Fruit fly (Drosophila melanogaster) Kc167 (cell line): ENCODE results near the gene CG33271.

Source experiments
- Myc ChIP-seq: fragments of >200 bp; optimal IDR thresholded peaks from 2 replicates; lab custom pipeline; 2017; ENCODE audit warnings: missing external identifiers
- Sin3A ChIP-seq: fragments of >200 bp; optimal IDR thresholded peaks from 2 replicates; lab custom pipeline; 2018; ENCODE audit warnings: missing external identifiers
- h ChIP-seq: fragments of >200 bp; optimal IDR thresholded peaks from 3 replicates; lab custom pipeline; 2018; ENCODE audit warnings: missing external identifiers
- insv ChIP-seq: fragments of >200 bp; optimal IDR thresholded peaks from 3 replicates; lab custom pipeline; 2018; ENCODE audit warnings: missing external identifiers
- psq ChIP-seq: fragments of >200 bp; optimal IDR thresholded peaks from 2 replicates; lab custom pipeline; 2017; ENCODE audit warnings: missing external identifiers
- ttk ChIP-seq: sonication (Bioruptor generic); optimal IDR thresholded peaks from 2 replicates; lab custom pipeline; 2017; ENCODE audit warnings: missing external identifiers

Gene CG33271

DNA sequence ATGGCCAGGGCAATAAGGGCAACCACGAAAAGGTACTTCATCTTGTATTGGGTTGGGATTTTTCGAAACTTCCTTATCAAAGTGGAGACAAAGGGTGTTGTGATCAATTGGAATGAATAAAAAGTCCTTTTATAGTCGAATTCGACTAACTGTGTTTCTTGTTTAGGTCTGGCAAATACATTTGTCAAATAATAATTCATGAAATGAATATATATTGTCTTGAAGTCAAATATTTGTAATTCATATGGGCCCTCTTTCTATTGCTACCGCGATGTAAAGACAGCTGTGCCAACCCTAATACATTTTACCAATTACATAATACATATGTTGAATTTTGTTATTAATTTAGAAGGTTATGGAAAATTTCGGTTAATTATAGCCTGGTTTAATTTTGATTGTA lies at the start of gene CG33271:
Gene CG33271 (minus strand): TSS at position 101 of the 400 bp plus-strand sequence.
- no peak for TF ChIP-seq h
- no peak for TF ChIP-seq ttk (lab: Kevin White, UChicago)
- no peak for TF ChIP-seq Sin3A (lab: Kevin White, UChicago)
- TF ChIP-seq psq, result no peak
- TF ChIP-seq Myc (lab: Kevin White, UChicago), result no peak
- no peak for TF ChIP-seq insv (lab: Kevin White, UChicago)

DNA sequence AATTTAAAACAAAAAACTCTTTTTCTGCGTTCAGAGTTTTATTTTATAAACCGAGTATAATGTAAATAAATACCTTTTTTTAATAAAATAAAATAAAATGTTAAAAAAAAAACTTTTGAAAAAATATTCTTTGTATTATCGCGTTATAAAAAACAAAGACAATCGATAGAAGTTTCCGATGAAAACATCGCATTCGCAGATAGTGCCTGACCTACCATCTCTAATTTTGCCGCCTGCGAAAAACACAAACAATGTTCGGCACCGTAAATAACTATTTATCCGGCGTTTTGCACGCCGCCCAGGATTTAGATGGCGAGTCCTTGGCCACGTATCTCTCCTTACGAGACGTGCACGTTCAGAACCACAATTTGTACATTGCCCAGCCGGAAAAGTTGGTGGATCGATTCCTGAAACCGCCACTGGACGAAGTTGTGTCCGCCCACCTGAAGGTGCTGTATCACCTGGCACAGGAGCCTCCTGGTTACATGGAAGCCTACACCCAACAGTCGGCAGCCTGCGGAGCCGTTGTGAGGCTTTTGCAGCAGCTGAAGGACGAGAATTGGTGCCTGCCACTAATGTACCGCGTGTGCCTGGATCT lies 49.0 kb upstream of the CG33271 start, which contains the start of gene PCID2:
Gene PCID2 (plus strand): TSS at position 213 of the 598 bp plus-strand sequence.
- TF ChIP-seq Myc (lab: Kevin White, UChicago) (no peak), psq (no peak), h (no peak), insv (lab: Kevin White, UChicago) (no peak), ttk (lab: Kevin White, UChicago) (no peak), Sin3A (lab: Kevin White, UChicago) (no peak)

DNA sequence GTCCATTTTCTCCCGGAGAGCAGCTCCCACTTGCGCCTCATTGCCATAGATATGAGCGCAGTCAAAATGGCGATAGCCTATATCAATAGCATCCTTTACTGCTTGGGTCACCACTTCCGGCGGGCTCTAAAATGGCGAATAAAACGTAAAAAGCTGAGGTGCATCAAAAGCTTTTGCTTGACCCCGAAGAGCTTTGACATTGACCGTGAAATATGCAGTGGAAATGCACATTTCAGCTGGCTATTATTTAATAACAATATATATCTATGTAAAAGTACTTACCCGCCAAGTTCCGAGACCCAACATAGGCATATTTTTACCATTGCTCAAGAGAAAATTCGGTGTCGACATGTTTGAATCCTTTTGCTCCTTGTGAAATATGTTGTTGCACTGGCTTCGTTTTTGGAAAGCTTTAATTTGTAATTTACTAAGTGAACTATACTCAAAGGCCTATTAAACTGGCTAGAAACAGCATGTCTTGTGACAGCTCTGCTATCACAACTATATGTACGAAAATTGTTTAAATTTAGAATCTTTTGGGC lies 48.4 kb upstream of the CG33271 start, which contains the start of gene CG6083:
Gene CG6083 (minus strand): TSS at position 492 of the 542 bp plus-strand sequence.
- TF ChIP-seq h (no peak), psq (no peak), ttk (lab: Kevin White, UChicago) (no peak), Sin3A (lab: Kevin White, UChicago) (no peak), Myc (lab: Kevin White, UChicago) (no peak), insv (lab: Kevin White, UChicago) (no peak)

DNA sequence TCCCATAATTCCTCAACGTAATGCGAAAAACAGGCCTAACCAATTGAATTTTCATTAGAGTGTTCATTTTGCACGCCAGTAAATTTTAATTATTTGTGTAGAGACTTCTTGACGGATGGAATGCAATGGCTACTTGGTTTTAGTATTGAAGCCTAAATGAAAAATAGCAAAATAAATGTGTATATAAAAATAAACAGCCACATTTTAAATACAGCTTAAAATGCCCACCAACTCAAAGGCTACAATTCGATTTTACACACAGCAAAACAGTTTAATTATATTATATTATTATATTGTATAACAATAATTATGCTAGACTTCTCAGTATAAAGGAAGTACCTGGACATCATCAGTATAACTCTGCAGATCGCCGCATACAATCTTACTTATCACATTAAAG lies 47.0 kb upstream of the CG33271 start, which contains the start of gene Akr1B:
Gene Akr1B (minus strand): TSS at position 101 of the 400 bp plus-strand sequence.
- no peak for TF ChIP-seq Sin3A (lab: Kevin White, UChicago)
- TF ChIP-seq ttk (lab: Kevin White, UChicago), result no peak
- TF ChIP-seq h, result no peak
- no peak for TF ChIP-seq Myc (lab: Kevin White, UChicago)
- TF ChIP-seq psq, result no peak
- TF ChIP-seq insv (lab: Kevin White, UChicago), result no peak

DNA sequence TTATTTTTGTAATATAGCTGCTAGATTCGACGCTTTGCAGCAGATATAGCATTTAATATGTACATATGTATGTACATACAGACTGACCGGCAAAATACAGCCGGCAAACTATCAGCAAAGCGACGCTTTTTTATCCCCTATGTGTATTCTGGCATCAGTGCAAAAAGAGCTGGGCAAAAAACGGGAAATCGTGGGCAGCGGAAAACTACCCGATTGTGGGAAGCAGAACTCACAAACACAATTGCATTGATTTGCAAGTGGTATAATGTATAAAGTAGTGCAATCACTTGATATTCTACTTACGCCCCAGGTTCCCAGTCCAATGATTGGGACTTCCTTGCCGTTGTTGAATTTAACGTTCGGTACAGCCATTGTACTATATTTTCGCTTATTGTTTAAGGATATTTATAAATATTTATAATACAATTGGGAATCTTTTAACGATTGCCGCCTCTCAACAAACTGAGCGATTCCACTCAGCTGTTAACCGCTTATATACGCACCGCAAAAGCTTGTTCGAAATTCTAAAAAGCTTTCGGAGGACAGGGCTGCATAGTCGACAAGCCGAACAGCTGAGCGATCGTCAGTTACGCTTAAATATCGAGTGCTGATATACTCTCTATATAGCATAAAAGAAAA lies 46.1 kb upstream of the CG33271 start:
- TF ChIP-seq Sin3A (lab: Kevin White, UChicago) (no peak), insv (lab: Kevin White, UChicago) (no peak), psq (no peak), Myc (lab: Kevin White, UChicago) (no peak), ttk (lab: Kevin White, UChicago) (no peak), h (no peak)

DNA sequence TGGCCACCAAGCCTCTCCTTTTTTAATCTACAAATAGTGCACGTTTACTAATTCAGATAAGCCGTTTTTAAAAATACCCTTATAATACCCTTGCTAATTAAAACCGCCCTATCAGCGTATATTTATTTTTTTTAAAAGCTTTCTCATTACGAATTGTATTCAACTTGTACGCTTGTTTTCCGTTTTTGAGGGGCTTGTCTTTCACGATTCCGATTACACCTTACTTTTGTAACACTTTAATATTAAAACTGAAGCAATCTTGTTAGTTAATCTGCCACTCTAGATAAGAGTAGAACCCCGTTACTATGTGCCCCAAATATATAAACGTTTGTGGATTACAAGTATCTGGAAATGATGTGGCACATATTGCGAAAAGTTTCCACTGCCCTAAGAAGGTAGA lies 45.5 kb upstream of the CG33271 start:
- TF ChIP-seq h (no peak), psq (no peak), insv (lab: Kevin White, UChicago) (no peak), Myc (lab: Kevin White, UChicago) (no peak), Sin3A (lab: Kevin White, UChicago) (no peak), ttk (lab: Kevin White, UChicago) (no peak)

DNA sequence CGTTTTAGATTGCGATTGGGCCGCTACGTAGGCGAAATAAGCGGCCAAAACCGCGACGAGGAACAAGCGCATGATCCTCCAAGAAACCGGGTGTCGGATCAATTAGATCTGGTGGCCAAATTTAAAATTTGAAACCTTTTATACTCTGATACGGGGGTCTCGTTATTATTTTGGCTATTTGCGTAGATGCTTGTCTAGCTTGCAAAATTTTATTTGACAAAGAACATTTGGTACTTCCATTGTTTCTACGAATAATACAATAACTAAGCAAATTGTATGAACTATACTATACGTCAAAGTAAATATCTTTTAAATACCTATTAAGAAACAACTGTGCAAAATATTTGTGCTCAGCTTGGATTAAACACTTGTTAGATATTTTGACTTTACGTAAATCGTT lies 42.7 kb upstream of the CG33271 start, which contains the start of gene Muc68Ca:
Gene Muc68Ca (minus strand): TSS at position 101 of the 400 bp plus-strand sequence.
- TF ChIP-seq insv (lab: Kevin White, UChicago), result no peak
- TF ChIP-seq psq, result no peak
- TF ChIP-seq ttk (lab: Kevin White, UChicago), result no peak
- no peak for TF ChIP-seq Myc (lab: Kevin White, UChicago)
- TF ChIP-seq h, result no peak
- TF ChIP-seq Sin3A (lab: Kevin White, UChicago), result no peak

DNA sequence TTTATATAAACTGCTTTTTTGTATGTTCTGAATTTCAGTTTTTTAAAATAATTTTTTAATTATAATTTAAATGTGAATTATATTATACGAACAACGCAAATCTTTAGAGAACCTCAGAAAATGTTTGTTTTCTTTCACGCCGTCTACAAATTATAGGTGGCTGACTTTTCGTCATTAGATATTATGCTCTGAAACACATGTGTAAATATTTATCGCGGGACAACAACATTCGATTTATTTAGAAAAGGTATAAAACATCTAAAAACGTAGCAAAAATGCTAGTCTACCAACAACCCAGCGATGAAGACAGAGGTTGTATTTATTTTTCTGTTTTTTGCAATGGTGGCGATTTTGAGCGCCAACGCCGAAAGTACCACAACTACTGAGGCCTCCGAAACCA lies 32.5 kb upstream of the CG33271 start, which contains the start of gene CG42832:
Gene CG42832 (plus strand): TSS at position 301 of the 400 bp plus-strand sequence.
- TF ChIP-seq ttk (lab: Kevin White, UChicago), result no peak

DNA sequence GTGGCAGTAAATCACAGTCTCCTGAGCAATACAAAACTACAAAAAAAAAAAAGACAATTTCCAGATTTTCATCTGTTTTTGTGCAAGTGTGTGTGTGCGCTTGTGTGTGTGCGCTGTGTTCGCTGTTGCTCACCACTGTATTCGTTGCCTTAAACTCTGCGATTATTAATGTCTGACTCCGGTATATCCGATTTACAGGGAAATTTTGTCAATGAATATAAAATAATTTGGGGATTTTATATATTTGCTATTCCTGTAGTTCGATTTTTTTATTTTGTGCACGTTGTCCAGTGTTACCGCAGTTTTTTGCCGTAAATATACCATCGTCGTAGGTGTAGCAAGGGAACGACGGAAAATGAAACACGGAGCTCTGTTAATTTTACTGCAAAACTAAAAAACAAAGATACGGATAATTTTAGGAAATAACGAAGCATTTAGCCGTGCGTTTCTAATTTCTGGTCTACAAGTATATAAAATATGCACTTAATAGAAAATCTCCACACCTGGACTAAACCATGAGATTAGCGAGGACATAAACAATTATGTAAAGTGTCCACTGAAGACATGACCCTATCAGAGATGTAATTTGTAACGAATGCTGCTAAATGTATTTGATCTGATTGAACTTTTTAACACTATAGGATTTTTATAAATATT lies 32.0 kb upstream of the CG33271 start, which contains the start of gene Duba:
Gene Duba (minus strand): TSS at position 313 of the 657 bp plus-strand sequence.
- TF ChIP-seq psq, result no peak
- TF ChIP-seq Sin3A (lab: Kevin White, UChicago), result no peak
- no peak for TF ChIP-seq ttk (lab: Kevin White, UChicago)
- TF ChIP-seq Myc (lab: Kevin White, UChicago), result no peak
- no peak for TF ChIP-seq h
- TF ChIP-seq insv (lab: Kevin White, UChicago), result no peak

DNA sequence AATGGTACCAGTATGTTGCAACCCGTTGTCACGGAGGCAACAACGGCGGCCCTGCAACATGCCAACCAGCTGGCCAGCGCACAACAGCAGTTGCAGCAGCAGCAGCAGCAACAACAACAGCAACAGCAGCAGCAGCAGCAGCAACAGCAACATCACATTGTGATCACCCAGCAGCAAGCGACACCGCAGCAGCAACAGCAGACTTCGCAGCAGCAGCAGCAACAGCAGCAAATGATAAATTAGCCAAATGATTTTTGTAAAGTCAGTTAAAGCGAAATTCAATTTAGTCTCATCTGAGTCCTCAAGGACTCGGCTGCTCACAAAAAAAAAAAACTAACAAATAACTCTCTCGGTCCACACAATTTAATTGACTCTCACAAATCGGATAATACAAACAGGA lies 26.9 kb upstream of the CG33271 start:
- TF ChIP-seq h, result no peak
- no peak for TF ChIP-seq insv (lab: Kevin White, UChicago)
- TF ChIP-seq ttk (lab: Kevin White, UChicago), result no peak
- no peak for TF ChIP-seq Sin3A (lab: Kevin White, UChicago)
- no peak for TF ChIP-seq Myc (lab: Kevin White, UChicago)
- TF ChIP-seq psq, result no peak

DNA sequence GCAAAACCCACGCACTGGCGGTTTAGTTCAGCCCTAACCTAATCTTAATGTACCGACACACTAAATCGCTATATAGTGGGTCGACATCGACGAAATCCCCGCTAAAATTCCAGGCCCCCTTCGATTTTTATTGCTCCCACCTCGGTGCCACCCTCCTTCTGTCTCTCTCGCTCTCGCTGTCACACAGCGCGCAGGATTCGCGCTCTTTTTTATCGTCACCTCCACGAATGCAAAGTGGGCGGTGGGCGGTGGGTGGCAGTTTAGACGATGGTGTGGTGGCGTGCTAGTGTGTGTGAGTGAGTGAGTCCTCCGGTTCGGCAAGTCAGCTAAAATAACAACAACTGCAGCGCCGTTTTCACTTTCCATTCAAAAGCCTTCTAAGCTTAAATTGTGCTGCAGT lies 24.7 kb upstream of the CG33271 start:
- TF ChIP-seq Myc (lab: Kevin White, UChicago), result no peak
- TF ChIP-seq insv (lab: Kevin White, UChicago), result no peak
- TF ChIP-seq Sin3A (lab: Kevin White, UChicago), result no peak
- no peak for TF ChIP-seq psq
- TF ChIP-seq h, result no peak

DNA sequence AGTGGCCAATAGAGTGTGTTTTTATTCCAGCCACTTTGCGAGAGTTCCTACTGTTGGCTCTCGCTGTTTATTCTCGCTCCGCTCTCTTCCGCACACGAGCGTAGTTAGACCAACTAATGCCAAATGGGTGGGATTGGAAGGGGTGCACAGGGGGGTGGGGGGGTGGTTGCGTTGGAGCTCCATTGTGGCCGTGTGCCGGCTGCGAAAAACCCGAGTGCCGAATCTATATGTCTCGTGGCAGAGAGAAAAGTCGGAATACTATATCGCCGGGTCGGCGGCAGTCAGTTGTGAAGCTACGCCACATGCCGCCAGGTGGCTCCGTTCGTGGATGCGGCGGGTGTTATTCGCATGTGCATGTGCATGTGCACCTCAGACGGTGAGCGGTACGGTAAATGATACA lies 23.8 kb upstream of the CG33271 start:
- TF ChIP-seq Sin3A (lab: Kevin White, UChicago) (no peak), Myc (lab: Kevin White, UChicago) (no peak), psq (no peak), insv (lab: Kevin White, UChicago) (no peak), ttk (lab: Kevin White, UChicago) (no peak), h (no peak)
